Fruit fly (Drosophila melanogaster) whole organism, embryonic: ENCODE data around the gene CG45676.
A peak's percentile ranks its signal among the peaks of the same experiment; 100 is the strongest.

Experiments
- Antp ChIP-seq: fragments of 200-800 bp; sonication (Bioruptor generic); optimal IDR thresholded peaks from 3 replicates; lab custom pipeline; 2016; ENCODE audit warnings: missing biosample characterization, missing genetic modification characterization
- Bdp1 ChIP-seq: fragments of 200-800 bp; sonication (Bioruptor generic); optimal IDR thresholded peaks from 3 replicates; lab custom pipeline; 2016; ENCODE audit warnings: missing biosample characterization, missing genetic modification characterization
- CG1024 ChIP-seq: fragments of 200-800 bp; sonication (Bioruptor generic); IDR thresholded peaks from 2 replicates; pipeline ENCODE4 v1.3.6; 2022; ENCODE audit warnings: missing biosample characterization, missing genetic modification characterization
- CG11085 ChIP-seq: fragments of 200-800 bp; sonication (Bioruptor generic); IDR thresholded peaks from 2 replicates; pipeline ENCODE4 v1.3.6; 2022; ENCODE audit warnings: missing biosample characterization, missing genetic modification characterization
- CG13424 ChIP-seq: fragments of 200-800 bp; sonication (Bioruptor generic); optimal IDR thresholded peaks from 2 replicates; lab custom pipeline; 2019; ENCODE audit warnings: missing biosample characterization, mild to moderate bottlenecking, missing genetic modification characterization, moderate library complexity
- CG15269 ChIP-seq: fragments of 200-800 bp; sonication (Bioruptor generic); optimal IDR thresholded peaks from 2 replicates; lab custom pipeline; 2018; ENCODE audit warnings: missing biosample characterization, mild to moderate bottlenecking, missing genetic modification characterization, moderate library complexity
- CG15696 ChIP-seq: fragments of 200-800 bp; sonication (Bioruptor generic); optimal IDR thresholded peaks from 2 replicates; lab custom pipeline; 2019; ENCODE audit warnings: missing biosample characterization, mild to moderate bottlenecking, missing genetic modification characterization, moderate library complexity
- CG18262 ChIP-seq: fragments of 200-800 bp; optimal IDR thresholded peaks from 3 replicates; lab custom pipeline; 2019; ENCODE audit warnings: missing biosample characterization, mild to moderate bottlenecking, missing genetic modification characterization, moderate library complexity
- CG18599 ChIP-seq: fragments of 200-800 bp; sonication (Bioruptor generic); optimal IDR thresholded peaks from 3 replicates; lab custom pipeline; 2017; ENCODE audit warnings: missing biosample characterization, missing genetic modification characterization, mild to moderate bottlenecking, moderate library complexity, missing genetic modification reagents
- CG2202 ChIP-seq: fragments of 200-800 bp; sonication (Bioruptor generic); optimal IDR thresholded peaks from 2 replicates; lab custom pipeline; 2018; ENCODE audit warnings: missing biosample characterization, mild to moderate bottlenecking, missing genetic modification characterization
- CG30020 ChIP-seq: fragments of 200-800 bp; optimal IDR thresholded peaks from 2 replicates; lab custom pipeline; 2019; ENCODE audit warnings: missing biosample characterization, mild to moderate bottlenecking, missing genetic modification characterization, moderate library complexity
- CG30403 ChIP-seq: fragments of 200-800 bp; sonication (Bioruptor generic); optimal IDR thresholded peaks from 3 replicates; lab custom pipeline; 2016; ENCODE audit warnings: missing biosample characterization, missing genetic modification characterization
- CG34376 ChIP-seq: fragments of 200-800 bp; sonication (Bioruptor generic); optimal IDR thresholded peaks from 2 replicates; lab custom pipeline; 2018; ENCODE audit warnings: missing biosample characterization, mild to moderate bottlenecking, missing genetic modification characterization
- CG6689 ChIP-seq: fragments of 200-800 bp; sonication (Bioruptor generic); IDR thresholded peaks from 2 replicates; pipeline ENCODE4 v1.3.6; 2022; ENCODE audit warnings: missing biosample characterization, missing genetic modification characterization
- CG7372 ChIP-seq: fragments of 200-800 bp; sonication (Bioruptor generic); IDR thresholded peaks from 2 replicates; pipeline ENCODE4 v1.3.6; 2022; ENCODE audit warnings: missing biosample characterization, missing genetic modification characterization
- CG7839 ChIP-seq: fragments of 200-800 bp; sonication (Bioruptor generic); optimal IDR thresholded peaks from 3 replicates; lab custom pipeline; 2018; ENCODE audit warnings: missing biosample characterization, mild to moderate bottlenecking, missing genetic modification characterization, moderate library complexity
- CG8089 ChIP-seq: fragments of 200-800 bp; sonication (Bioruptor generic); optimal IDR thresholded peaks from 3 replicates; lab custom pipeline; 2016; ENCODE audit warnings: missing biosample characterization, missing genetic modification characterization
- CG9215 ChIP-seq: fragments of 200-800 bp; sonication (Bioruptor generic); IDR thresholded peaks from 2 replicates; pipeline ENCODE4 v1.3.6; 2022; ENCODE audit warnings: missing biosample characterization, missing genetic modification characterization
- CG9797 ChIP-seq: fragments of 200-800 bp; sonication (Bioruptor generic); optimal IDR thresholded peaks from 3 replicates; lab custom pipeline; 2018; ENCODE audit warnings: missing biosample characterization, mild to moderate bottlenecking, missing genetic modification characterization
- CkIIα-i1 ChIP-seq: fragments of 200-800 bp; sonication (Bioruptor generic); IDR thresholded peaks from 2 replicates; pipeline ENCODE4 v1.3.6; 2022; ENCODE audit warnings: missing biosample characterization, missing genetic modification characterization
- D ChIP-seq, 2 experiments: fragments of 200-800 bp in 1 of 2; fragments of >200 bp in 1 of 2; sonication (Bioruptor generic) in 1 of 2; optimal IDR thresholded peaks; 2 replicates in 1 of 2; 3 replicates in 1 of 2; lab custom pipeline; 2017; ENCODE audit warnings: mild to moderate bottlenecking in 1 of 2, missing biosample characterization in 1 of 2, missing genetic modification characterization in 1 of 2, missing genetic modification reagents in 1 of 2
- D19A ChIP-seq: fragments of 200-800 bp; optimal IDR thresholded peaks from 3 replicates; lab custom pipeline; 2019; ENCODE audit warnings: missing biosample characterization, mild to moderate bottlenecking, missing genetic modification characterization, moderate library complexity
- Dref ChIP-seq: fragments of 200-800 bp; sonication (Bioruptor generic); IDR thresholded peaks from 2 replicates; pipeline ENCODE4 v1.3.6; 2022; ENCODE audit warnings: missing biosample characterization, missing genetic modification characterization
- Eip74EF ChIP-seq, 2 experiments: fragments of 200-800 bp in 1 of 2; fragments of >200 bp in 1 of 2; sonication (Bioruptor generic) in 1 of 2; optimal IDR thresholded peaks; 2 replicates each; lab custom pipeline; 2017 to 2019; ENCODE audit warnings: missing biosample characterization in 2 of 2, missing genetic modification characterization in 2 of 2, mild to moderate bottlenecking in 1 of 2, moderate library complexity in 1 of 2
- HmgD ChIP-seq: fragments of 200-800 bp; sonication (Bioruptor generic); optimal IDR thresholded peaks from 3 replicates; lab custom pipeline; 2016; ENCODE audit warnings: missing biosample characterization, missing genetic modification characterization
- Hsf ChIP-seq: fragments of 200-800 bp; sonication (Bioruptor generic); optimal IDR thresholded peaks from 3 replicates; lab custom pipeline; 2016; ENCODE audit warnings: missing biosample characterization, missing genetic modification characterization
- Mrtf ChIP-seq: fragments of 200-800 bp; sonication (Bioruptor generic); IDR thresholded peaks from 3 replicates; pipeline ENCODE4 v1.3.6; 2022; ENCODE audit warnings: missing biosample characterization, missing genetic modification characterization
- NC2β ChIP-seq: fragments of 200-800 bp; sonication (Bioruptor generic); optimal IDR thresholded peaks from 2 replicates; lab custom pipeline; 2016; ENCODE audit warnings: missing biosample characterization, missing genetic modification characterization
- Side ChIP-seq: fragments of 200-800 bp; sonication (Bioruptor generic); optimal IDR thresholded peaks from 2 replicates; lab custom pipeline; 2016; ENCODE audit warnings: missing biosample characterization, missing genetic modification characterization
- Six4 ChIP-seq: fragments of 200-800 bp; sonication (Bioruptor generic); optimal IDR thresholded peaks from 2 replicates; lab custom pipeline; 2016; ENCODE audit warnings: missing biosample characterization, missing genetic modification characterization
- Spps ChIP-seq: fragments of 200-800 bp; sonication (Bioruptor generic); optimal IDR thresholded peaks from 2 replicates; lab custom pipeline; 2018; ENCODE audit warnings: missing biosample characterization, mild to moderate bottlenecking, missing genetic modification characterization
- Sry-δ ChIP-seq: fragments of 200-800 bp; sonication (Bioruptor generic); optimal IDR thresholded peaks from 2 replicates; lab custom pipeline; 2016; ENCODE audit warnings: missing biosample characterization, missing genetic modification characterization
- Xrp1 ChIP-seq: fragments of 200-800 bp; sonication (Bioruptor generic); IDR thresholded peaks from 2 replicates; pipeline ENCODE4 v1.3.6; 2022; ENCODE audit warnings: missing biosample characterization, missing genetic modification characterization
- abd-A ChIP-seq: fragments of 200-800 bp; sonication (Bioruptor generic); optimal IDR thresholded peaks from 3 replicates; lab custom pipeline; 2019; ENCODE audit warnings: missing biosample characterization, mild to moderate bottlenecking, missing genetic modification characterization, moderate library complexity
- chm ChIP-seq: fragments of 200-800 bp; sonication (Bioruptor generic); IDR thresholded peaks from 2 replicates; pipeline ENCODE4 v1.3.6; 2022; ENCODE audit warnings: missing biosample characterization, missing genetic modification characterization
- chn ChIP-seq: fragments of 200-800 bp; sonication (Bioruptor generic); optimal IDR thresholded peaks from 2 replicates; lab custom pipeline; 2016; ENCODE audit warnings: missing biosample characterization, missing genetic modification characterization
- ci ChIP-seq: fragments of 200-800 bp; sonication (Bioruptor generic); IDR thresholded peaks from 3 replicates; pipeline ENCODE4 v1.3.6; 2022; ENCODE audit warnings: missing biosample characterization, missing genetic modification characterization
- dimm ChIP-seq: fragments of 200-800 bp; sonication (Bioruptor generic); IDR thresholded peaks from 2 replicates; pipeline ENCODE4 v1.3.6; 2022; ENCODE audit warnings: missing biosample characterization, missing genetic modification characterization
- esg ChIP-seq: fragments of 200-800 bp; sonication (Bioruptor generic); conservative IDR thresholded peaks from 2 replicates; pipeline ENCODE4 v1.3.6; 2022; ENCODE audit warnings: missing biosample characterization, missing genetic modification characterization
- ken ChIP-seq: fragments of 200-800 bp; sonication (Bioruptor generic); IDR thresholded peaks from 3 replicates; pipeline ENCODE4 v1.3.6; 2022; ENCODE audit warnings: missing biosample characterization, missing genetic modification characterization
- kni ChIP-seq: fragments of 200-800 bp; sonication (Bioruptor generic); optimal IDR thresholded peaks from 3 replicates; lab custom pipeline; 2017; ENCODE audit warnings: mild to moderate bottlenecking, missing biosample characterization, missing genetic modification reagents, missing genetic modification characterization
- oc ChIP-seq: fragments of 200-800 bp; sonication (Bioruptor generic); optimal IDR thresholded peaks from 2 replicates; lab custom pipeline; 2018; ENCODE audit warnings: missing biosample characterization, mild to moderate bottlenecking, missing genetic modification characterization, moderate library complexity
- p53 ChIP-seq: fragments of 200-800 bp; sonication (Bioruptor generic); optimal IDR thresholded peaks from 2 replicates; lab custom pipeline; 2016; ENCODE audit warnings: missing biosample characterization, missing genetic modification characterization
- ranshi ChIP-seq: fragments of 200-800 bp; sonication (Bioruptor generic); IDR thresholded peaks from 2 replicates; pipeline ENCODE4 v1.3.6; 2022; ENCODE audit warnings: missing biosample characterization, missing genetic modification characterization
- row ChIP-seq: fragments of 200-800 bp; sonication (Bioruptor generic); IDR thresholded peaks from 3 replicates; pipeline ENCODE4 v1.3.6; 2022; ENCODE audit warnings: missing biosample characterization, missing genetic modification characterization
- run ChIP-seq: fragments of 200-800 bp; sonication (Bioruptor generic); optimal IDR thresholded peaks from 3 replicates; lab custom pipeline; 2018; ENCODE audit warnings: missing biosample characterization, mild to moderate bottlenecking, missing genetic modification characterization
- tin ChIP-seq: fragments of 200-800 bp; sonication (Bioruptor generic); optimal IDR thresholded peaks from 3 replicates; lab custom pipeline; 2016; ENCODE audit warnings: missing biosample characterization, missing genetic modification characterization
- trem ChIP-seq: fragments of 200-800 bp; optimal IDR thresholded peaks from 3 replicates; lab custom pipeline; 2019; ENCODE audit warnings: missing biosample characterization, mild to moderate bottlenecking, missing genetic modification characterization, moderate library complexity
- zfh2 ChIP-seq: fragments of 200-800 bp; sonication (Bioruptor generic); optimal IDR thresholded peaks from 2 replicates; lab custom pipeline; 2016; ENCODE audit warnings: missing biosample characterization, missing genetic modification characterization

Gene CG45676

DNA sequence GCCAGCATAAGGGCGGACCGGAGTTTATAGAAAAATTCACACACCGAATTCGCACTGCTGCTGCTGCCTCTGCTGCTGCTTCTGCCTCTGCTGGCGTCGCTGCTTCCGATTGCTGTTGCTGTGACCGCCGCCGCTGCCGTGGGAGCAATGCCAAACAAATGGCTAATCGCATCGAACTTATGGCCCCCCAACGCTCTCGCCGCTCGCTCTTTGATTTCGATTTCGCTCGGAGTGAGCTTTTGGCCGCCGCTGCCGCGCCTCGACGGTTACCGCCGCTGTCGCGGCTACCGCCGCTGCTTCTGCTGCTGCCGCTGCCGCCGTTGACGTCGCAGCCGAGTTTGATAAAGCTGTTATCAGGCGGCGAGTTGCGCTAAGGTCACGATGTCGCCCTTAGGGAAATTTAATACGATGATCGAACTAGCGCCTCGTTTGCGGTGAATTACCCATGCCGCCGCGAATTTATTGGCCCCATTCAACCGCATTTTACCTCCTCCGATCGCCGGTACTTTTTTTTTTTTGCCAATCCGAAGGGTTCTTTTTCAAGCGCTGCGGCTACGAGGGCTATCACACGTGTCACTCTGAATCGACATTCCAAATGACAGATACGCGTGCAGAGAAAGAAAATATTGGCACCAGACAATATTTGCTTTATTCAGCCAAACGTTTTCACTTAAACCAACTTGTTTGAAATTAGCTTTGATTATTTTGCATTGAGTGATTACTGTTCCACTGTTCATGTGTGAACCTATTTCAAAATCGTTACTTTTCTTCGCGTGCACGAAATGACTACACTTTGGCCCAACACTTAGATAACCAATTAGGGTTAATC is 39.6 kb downstream of the CG45676 start (continued):
- TF ChIP-seq CG1024 (GFP tag; lab: Robert Waterston, UW): no peak
- TF ChIP-seq Side (GFP tag; lab: Kevin White, UChicago): peak; percentile 35
- TF ChIP-seq HmgD (GFP tag; lab: Kevin White, UChicago): no peak
- no peak for TF ChIP-seq p53 (GFP tag; lab: Kevin White, UChicago)
- TF ChIP-seq CG9215: peak; percentile 78
- TF ChIP-seq CG7839: peak; percentile 76
- peak; percentile 43; the same call in 1 of the 3 replicates for TF ChIP-seq ken (GFP tag; lab: Robert Waterston, UW)
- TF ChIP-seq Spps (tag; lab: Kevin White, UChicago): no peak
- no peak for TF ChIP-seq trem (tag; lab: Kevin White, UChicago)
- no peak for TF ChIP-seq abd-A
- TF ChIP-seq Dref (GFP tag; lab: Robert Waterston, UW): no peak
- peak; percentile 64 for TF ChIP-seq CG30403 (GFP tag; lab: Kevin White, UChicago)
- TF ChIP-seq row (GFP tag; lab: Robert Waterston, UW): peak; percentile 90
- no peak for TF ChIP-seq CG30020 (tag; lab: Kevin White, UChicago)
- TF ChIP-seq chn (GFP tag; lab: Kevin White, UChicago): peak; percentile 41
- no peak for TF ChIP-seq kni (GFP tag; lab: Kevin White, UChicago)
- TF ChIP-seq oc (tag; lab: Kevin White, UChicago): peak; percentile 10
- TF ChIP-seq CG15696: peak; percentile 5
- TF ChIP-seq CG2202 (tag; lab: Kevin White, UChicago): no peak
- TF ChIP-seq dimm (GFP tag; lab: Robert Waterston, UW): 0 out of 2 replicates have a peak, but pooled peaks have one; percentile 40
- TF ChIP-seq D (optimal IDR thresholded peaks at IDR 0.05; lab: Kevin White, UChicago): no peak
- peak; percentile 24 for TF ChIP-seq D (GFP tag; optimal IDR thresholded peaks at IDR 0.05; lab: Kevin White, UChicago)
- peak; percentile 85 for TF ChIP-seq ranshi
- TF ChIP-seq tin: peak; percentile 38
- peak; percentile 40 for TF ChIP-seq Six4 (GFP tag; lab: Kevin White, UChicago)
- peak; percentile 39 for TF ChIP-seq CG18262 (tag; lab: Kevin White, UChicago)
- peak; percentile 82 for TF ChIP-seq Mrtf (GFP tag; lab: Robert Waterston, UW)
- TF ChIP-seq run (tag; lab: Kevin White, UChicago): no peak
- peak; percentile 47 for TF ChIP-seq Bdp1 (GFP tag; lab: Kevin White, UChicago)
- peak; percentile 75 for TF ChIP-seq CG6689 (GFP tag; lab: Robert Waterston, UW)
- TF ChIP-seq Antp: peak; percentile 72
- TF ChIP-seq chm (GFP tag; lab: Robert Waterston, UW): peak; percentile 68
- TF ChIP-seq CkIIα-i1 (GFP tag; lab: Robert Waterston, UW): no peak
- peak; percentile 71 for TF ChIP-seq CG11085 (GFP tag; lab: Robert Waterston, UW)
- peak; percentile 78 for TF ChIP-seq CG7372
- peak; percentile 74 for TF ChIP-seq Xrp1 (GFP tag; lab: Robert Waterston, UW)
- peak; percentile 25 for TF ChIP-seq Sry-δ
- TF ChIP-seq ci (GFP tag; lab: Robert Waterston, UW): peak; percentile 76; the same call in 2 of the 3 replicates
- TF ChIP-seq CG34376 (GFP tag; lab: Kevin White, UChicago): no peak
- peak; percentile 78 for TF ChIP-seq esg
- peak; percentile 34 for TF ChIP-seq NC2β (GFP tag; lab: Kevin White, UChicago)
- peak; percentile 49 for TF ChIP-seq CG13424 (tag; lab: Kevin White, UChicago)
- TF ChIP-seq Hsf (GFP tag; lab: Kevin White, UChicago): peak; percentile 44
- peak; percentile 18 for TF ChIP-seq D19A
- peak; percentile 80 for TF ChIP-seq CG18599 (GFP tag; lab: Kevin White, UChicago)
- TF ChIP-seq zfh2 (GFP tag; lab: Kevin White, UChicago): peak; percentile 61
- no peak for TF ChIP-seq Eip74EF (GFP tag; optimal IDR thresholded peaks at IDR 0.05; lab: Kevin White, UChicago)
- no peak for TF ChIP-seq CG9797 (GFP tag; lab: Kevin White, UChicago)
- TF ChIP-seq CG15269 (tag; lab: Kevin White, UChicago): peak; percentile 72
- TF ChIP-seq CG8089: no peak
